Worm (Caenorhabditis elegans) whole organism, L2 larva: ENCODE data around the gene algn-9.

Experiments used
- F13H6.1 ChIP-seq: sonication (generic microtip); optimal IDR thresholded peaks from 2 replicates; lab custom pipeline; 2016; ENCODE audit warnings: missing genetic modification characterization, missing compliant biosample characterization
- R02D3.7 ChIP-seq: fragments of 150-350 bp; optimal IDR thresholded peaks from 2 replicates; lab custom pipeline; 2014; ENCODE audit warnings: missing biosample characterization, missing genetic modification characterization
- Y55F3AM.14 ChIP-seq: fragments of 200-800 bp; sonication (Bioruptor generic); optimal IDR thresholded peaks from 2 replicates; lab custom pipeline; 2018; ENCODE audit warnings: mild to moderate bottlenecking, missing genetic modification characterization, missing compliant biosample characterization
- ZK546.5 ChIP-seq: sonication (generic microtip); optimal IDR thresholded peaks from 2 replicates; lab custom pipeline; 2017; ENCODE audit warnings: missing biosample characterization, missing genetic modification characterization
- alr-1 ChIP-seq: fragments of 150-350 bp; optimal IDR thresholded peaks from 2 replicates; lab custom pipeline; 2014; ENCODE audit warnings: missing biosample characterization, missing genetic modification characterization
- aly-2 ChIP-seq: fragments of 150-350 bp; optimal IDR thresholded peaks from 2 replicates; lab custom pipeline; 2014; ENCODE audit warnings: missing biosample characterization, missing genetic modification characterization
- ama-1 ChIP-seq: fragments of 150-350 bp; optimal IDR thresholded peaks from 2 replicates; lab custom pipeline; 2018; ENCODE audit warnings: inconsistent platforms
- blmp-1 ChIP-seq: sonication (generic microtip); optimal IDR thresholded peaks from 2 replicates; lab custom pipeline; 2017; ENCODE audit warnings: missing genetic modification characterization, mild to moderate bottlenecking, missing compliant biosample characterization, antibody characterized with exemption, moderate library complexity; ENCODE audit not compliant: insufficient read depth
- ceh-82 ChIP-seq: fragments of 150-350 bp; optimal IDR thresholded peaks from 2 replicates; lab custom pipeline; 2014; ENCODE audit warnings: missing biosample characterization, missing genetic modification characterization
- crh-2 ChIP-seq: sonication (generic microtip); optimal IDR thresholded peaks from 2 replicates; lab custom pipeline; 2017; ENCODE audit warnings: missing biosample characterization, missing genetic modification characterization
- egl-27 ChIP-seq: sonication (generic microtip); optimal IDR thresholded peaks from 3 replicates; lab custom pipeline; 2017; ENCODE audit warnings: missing biosample characterization, missing genetic modification reagents, missing genetic modification characterization
- elt-3 ChIP-seq: sonication (generic microtip); optimal IDR thresholded peaks from 2 replicates; lab custom pipeline; 2017; ENCODE audit warnings: missing biosample characterization, missing genetic modification characterization
- lin-11 ChIP-seq: fragments of 150-350 bp; sonication (generic microtip); optimal IDR thresholded peaks from 2 replicates; lab custom pipeline; 2014; ENCODE audit warnings: missing biosample characterization, missing genetic modification characterization, inconsistent platforms, mixed read lengths
- lin-13 ChIP-seq: fragments of 150-350 bp; optimal IDR thresholded peaks from 2 replicates; lab custom pipeline; 2014; ENCODE audit warnings: missing biosample characterization, missing genetic modification reagents, missing genetic modification characterization
- lsy-2 ChIP-seq, 2 experiments: fragments of 150-350 bp in 1 of 2; sonication (generic microtip) in 1 of 2; optimal IDR thresholded peaks; 2 replicates each; lab custom pipeline; 2014 to 2017; ENCODE audit warnings: missing biosample characterization in 2 of 2, missing genetic modification characterization in 2 of 2
- mbf-1 ChIP-seq: sonication (generic microtip); optimal IDR thresholded peaks from 2 replicates; lab custom pipeline; 2017; ENCODE audit warnings: missing biosample characterization, missing genetic modification characterization
- mdl-1 ChIP-seq, 2 experiments: fragments of 150-350 bp in 1 of 2; sonication (generic microtip) in 1 of 2; optimal IDR thresholded peaks; 2 replicates each; lab custom pipeline; 2017; ENCODE audit warnings: missing biosample characterization in 2 of 2, missing genetic modification characterization in 2 of 2
- nhr-10 ChIP-seq: sonication (generic microtip); optimal IDR thresholded peaks from 2 replicates; lab custom pipeline; 2017; ENCODE audit warnings: missing biosample characterization, missing genetic modification characterization
- nhr-129 ChIP-seq: fragments of 150-350 bp; optimal IDR thresholded peaks from 2 replicates; lab custom pipeline; 2014; ENCODE audit warnings: missing biosample characterization, missing genetic modification characterization
- nhr-21 ChIP-seq: fragments of 150-350 bp; optimal IDR thresholded peaks from 2 replicates; lab custom pipeline; 2014; ENCODE audit warnings: missing biosample characterization, missing genetic modification characterization
- nhr-25 ChIP-seq: fragments of 150-350 bp; sonication (generic microtip); optimal IDR thresholded peaks from 3 replicates; lab custom pipeline; 2014; ENCODE audit warnings: missing biosample characterization, missing genetic modification characterization
- nhr-6 ChIP-seq: fragments of 150-350 bp; optimal IDR thresholded peaks from 2 replicates; lab custom pipeline; 2014; ENCODE audit warnings: missing biosample characterization, missing genetic modification characterization
- nhr-77 ChIP-seq: fragments of 150-350 bp; optimal IDR thresholded peaks from 2 replicates; lab custom pipeline; 2014; ENCODE audit warnings: missing biosample characterization, missing genetic modification characterization
- sma-3 ChIP-seq: sonication (generic microtip); optimal IDR thresholded peaks from 2 replicates; lab custom pipeline; 2016; ENCODE audit warnings: missing genetic modification reagents, missing genetic modification characterization, missing compliant biosample characterization
- sma-9 ChIP-seq, 2 experiments: fragments of 150-350 bp in 1 of 2; sonication (generic microtip) in 1 of 2; optimal IDR thresholded peaks; 2 replicates each; lab custom pipeline; 2014 to 2016; ENCODE audit warnings: missing genetic modification characterization in 2 of 2, mild to moderate bottlenecking in 1 of 2, missing biosample characterization in 1 of 2, missing compliant biosample characterization in 1 of 2, missing genetic modification reagents in 1 of 2, moderate library complexity in 1 of 2
- snpc-4 ChIP-seq: fragments of 150-350 bp; optimal IDR thresholded peaks from 2 replicates; lab custom pipeline; 2014; ENCODE audit warnings: missing biosample characterization, missing genetic modification characterization
- unc-55 ChIP-seq: fragments of 150-350 bp; sonication (generic microtip); optimal IDR thresholded peaks from 3 replicates; lab custom pipeline; 2014; ENCODE audit warnings: missing biosample characterization, missing genetic modification reagents, missing genetic modification characterization
- unc-62 ChIP-seq: fragments of 150-350 bp; optimal IDR thresholded peaks from 2 replicates; lab custom pipeline; 2014; ENCODE audit warnings: missing biosample characterization, missing genetic modification reagents, missing genetic modification characterization
- ztf-4 ChIP-seq: fragments of 150-350 bp; optimal IDR thresholded peaks from 2 replicates; lab custom pipeline; 2014; ENCODE audit warnings: missing biosample characterization, missing genetic modification characterization

algn-9 gene

ce11 chrII:10542654-10543456 is 41.3 kb upstream of the algn-9 start:
- no peak for TF ChIP-seq snpc-4 (tag; lab: Kevin White, UChicago)
- TF ChIP-seq Y55F3AM.14 (GFP tag; lab: Kevin White, UChicago): peak; percentile 64
- no peak for TF ChIP-seq R02D3.7 (tag; lab: Kevin White, UChicago)
- no peak for TF ChIP-seq alr-1
- TF ChIP-seq blmp-1: peak; percentile 7
- TF ChIP-seq lsy-2 (tag; optimal IDR thresholded peaks at IDR 0.05; lab: Kevin White, UChicago): peak; percentile 6 to 20
- TF ChIP-seq ama-1 (lab: Kevin White, UChicago): peak; percentile 92
- no peak for TF ChIP-seq ZK546.5 (tag; lab: Kevin White, UChicago)
- TF ChIP-seq ztf-4 (tag; lab: Kevin White, UChicago): peak; percentile 11
- peak; percentile 32 for TF ChIP-seq nhr-6
- no peak for TF ChIP-seq nhr-77
- peak; percentile 34 for TF ChIP-seq nhr-129 (tag; lab: Kevin White, UChicago)
- TF ChIP-seq ceh-82 (tag; lab: Kevin White, UChicago): no peak
- TF ChIP-seq nhr-21 (tag; lab: Kevin White, UChicago): no peak

- TF ChIP-seq F13H6.1 (tag; lab: Kevin White, UChicago) (no peak), crh-2 (peak; percentile 1), nhr-10 (tag; lab: Kevin White, UChicago) (no peak), sma-3 (GFP tag; lab: Kevin White, UChicago) (peak; percentile 36), sma-9 (GFP tag; optimal IDR thresholded peaks at IDR 0.05; lab: Kevin White, UChicago) (peak; percentile 35), sma-9 (tag; optimal IDR thresholded peaks at IDR 0.05; lab: Kevin White, UChicago) (no peak), mbf-1 (tag; lab: Kevin White, UChicago) (no peak), nhr-25 (tag; lab: Kevin White, UChicago) (peak; percentile 28)
- TF ChIP-seq, all 48 proteins: peak for 4
Measured at ce11 chrII:10543457-10544137, 40.5 kb upstream of the algn-9 start.

- TF ChIP-seq lin-11 (tag; lab: Kevin White, UChicago) (peak; percentile 11), ama-1 (lab: Kevin White, UChicago) (no peak), snpc-4 (tag; lab: Kevin White, UChicago) (no peak), unc-62 (GFP tag; lab: Kevin White, UChicago) (no peak), nhr-129 (tag; lab: Kevin White, UChicago) (peak; percentile 33), unc-55 (GFP tag; lab: Kevin White, UChicago) (no peak), aly-2 (tag; lab: Kevin White, UChicago) (no peak)
Measured at ce11 chrII:10544374-10544908, 39.7 kb upstream of the algn-9 start.

ce11 chrII:10545213-10545612 is 38.9 kb upstream of the algn-9 start:
- TF ChIP-seq egl-27 (tag; lab: Kevin White, UChicago) (no peak), lsy-2 (tag; optimal IDR thresholded peaks at IDR 0.05; lab: Kevin White, UChicago) (no peak), elt-3 (no peak), ama-1 (lab: Kevin White, UChicago) (peak; percentile 77), mdl-1 (tag; optimal IDR thresholded peaks at IDR 0.05; lab: Kevin White, UChicago) (peak in 1 of 2 experiments; percentile 8), lin-13 (GFP tag; lab: Kevin White, UChicago) (peak; percentile 17)

ce11 chrII:10545924-10546783 is 38.0 kb upstream of the algn-9 start:
- TF ChIP-seq ztf-4 (tag; lab: Kevin White, UChicago) (peak; percentile 59), nhr-129 (tag; lab: Kevin White, UChicago) (peak; percentile 22), ZK546.5 (tag; lab: Kevin White, UChicago) (no peak), R02D3.7 (tag; lab: Kevin White, UChicago) (no peak), sma-3 (GFP tag; lab: Kevin White, UChicago) (peak; percentile 25), Y55F3AM.14 (GFP tag; lab: Kevin White, UChicago) (peak; percentile 20), nhr-21 (tag; lab: Kevin White, UChicago) (peak; percentile 7)
